Worm (Caenorhabditis elegans) whole organism, L2 larva: ENCODE measurements around the gene C14E2.11.

Source experiments
- aly-2 ChIP-seq: fragments of 150-350 bp; optimal IDR thresholded peaks from 2 replicates; lab custom pipeline; 2014; ENCODE audit warnings: missing biosample characterization, missing genetic modification characterization
- fos-1 ChIP-seq: fragments of 150-350 bp; optimal IDR thresholded peaks from 2 replicates; lab custom pipeline; 2014; ENCODE audit warnings: missing biosample characterization, missing genetic modification characterization
- unc-55 ChIP-seq: fragments of 150-350 bp; sonication (generic microtip); optimal IDR thresholded peaks from 3 replicates; lab custom pipeline; 2014; ENCODE audit warnings: missing biosample characterization, missing genetic modification reagents, missing genetic modification characterization
- ztf-11 ChIP-seq: sonication (generic microtip); optimal IDR thresholded peaks from 2 replicates; lab custom pipeline; 2017; ENCODE audit warnings: missing biosample characterization, missing genetic modification characterization

DNA sequence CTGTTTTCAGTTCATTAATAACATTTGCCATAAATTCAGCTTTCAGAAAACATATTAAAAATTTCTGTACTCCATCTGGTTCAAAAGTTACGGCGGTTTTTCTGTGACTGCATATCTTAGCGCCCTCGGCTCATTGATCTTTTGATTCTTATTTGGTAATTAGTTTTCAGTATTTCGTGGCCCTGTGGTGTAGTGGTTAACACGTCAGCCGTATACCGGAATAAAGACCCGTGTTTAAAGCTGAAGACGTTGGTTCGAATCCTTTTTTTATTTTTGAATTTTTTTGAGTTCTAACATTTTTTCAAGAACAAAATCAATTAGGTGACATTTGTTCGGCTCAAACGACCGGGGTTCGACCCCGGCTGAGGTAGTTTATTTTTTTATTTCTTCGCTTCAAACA lies 29.2 kb downstream of the C14E2.11 start:
- TF ChIP-seq fos-1: no peak
- TF ChIP-seq aly-2 (tag; lab: Kevin White, UChicago): no peak
- TF ChIP-seq ztf-11 (tag; lab: Kevin White, UChicago): no peak
- no peak for TF ChIP-seq unc-55 (GFP tag; lab: Kevin White, UChicago)
